Fruit fly (Drosophila melanogaster) whole organism, embryonic: ENCODE measurements around the gene CG2124.

Experiments
- Ada2b ChIP-seq: fragments of 200-800 bp; sonication (Bioruptor generic); IDR thresholded peaks from 2 replicates; pipeline ENCODE4 v1.3.6; 2022; ENCODE audit warnings: missing biosample characterization, missing genetic modification characterization
- BEAF-32 ChIP-seq: fragments of 200-800 bp; sonication (Bioruptor generic); optimal IDR thresholded peaks from 3 replicates; lab custom pipeline; 2017; ENCODE audit warnings: missing biosample characterization, missing genetic modification characterization, mild to moderate bottlenecking, moderate library complexity, missing genetic modification reagents
- CG10366 ChIP-seq: fragments of 200-800 bp; sonication (Bioruptor generic); IDR thresholded peaks from 2 replicates; pipeline ENCODE4 v1.3.6; 2022; ENCODE audit warnings: missing biosample characterization, missing genetic modification characterization
- CG10462 ChIP-seq: fragments of 200-800 bp; sonication (Bioruptor generic); optimal IDR thresholded peaks from 2 replicates; lab custom pipeline; 2016; ENCODE audit warnings: missing biosample characterization, missing genetic modification characterization
- CG10543 ChIP-seq: fragments of 200-800 bp; sonication (Bioruptor generic); optimal IDR thresholded peaks from 3 replicates; lab custom pipeline; 2017; ENCODE audit warnings: missing biosample characterization, mild to moderate bottlenecking, missing genetic modification characterization, moderate library complexity
- CG13123 ChIP-seq: fragments of 200-800 bp; sonication (Bioruptor generic); optimal IDR thresholded peaks from 2 replicates; lab custom pipeline; 2016; ENCODE audit warnings: missing biosample characterization, missing genetic modification characterization
- CG13296 ChIP-seq: fragments of 200-800 bp; sonication (Bioruptor generic); optimal IDR thresholded peaks from 3 replicates; lab custom pipeline; 2018; ENCODE audit warnings: missing biosample characterization, mild to moderate bottlenecking, missing genetic modification characterization
- CG14050 ChIP-seq: fragments of 200-800 bp; sonication (Bioruptor generic); IDR thresholded peaks from 3 replicates; pipeline ENCODE4 v1.3.6; 2022; ENCODE audit warnings: missing biosample characterization, missing genetic modification characterization
- CG16863 ChIP-seq: fragments of 200-800 bp; sonication (Bioruptor generic); optimal IDR thresholded peaks from 3 replicates; lab custom pipeline; 2016; ENCODE audit warnings: missing biosample characterization, missing genetic modification characterization
- CG18619 ChIP-seq: fragments of 200-800 bp; sonication (Bioruptor generic); optimal IDR thresholded peaks from 3 replicates; lab custom pipeline; 2017; ENCODE audit warnings: missing biosample characterization, mild to moderate bottlenecking, missing genetic modification characterization
- CG30403 ChIP-seq: fragments of 200-800 bp; sonication (Bioruptor generic); optimal IDR thresholded peaks from 3 replicates; lab custom pipeline; 2016; ENCODE audit warnings: missing biosample characterization, missing genetic modification characterization
- CG31365 ChIP-seq: fragments of 200-800 bp; sonication (Bioruptor generic); optimal IDR thresholded peaks from 2 replicates; lab custom pipeline; 2018; ENCODE audit warnings: missing biosample characterization, mild to moderate bottlenecking, missing genetic modification characterization
- CG3281 ChIP-seq: fragments of 200-800 bp; sonication (Bioruptor generic); optimal IDR thresholded peaks from 3 replicates; lab custom pipeline; 2017; ENCODE audit warnings: missing biosample characterization, mild to moderate bottlenecking, missing genetic modification characterization
- CG4730 ChIP-seq: fragments of 200-800 bp; sonication (Bioruptor generic); IDR thresholded peaks from 2 replicates; pipeline ENCODE4 v1.3.6; 2022; ENCODE audit warnings: missing biosample characterization, missing genetic modification characterization
- CG7963 ChIP-seq: fragments of 200-800 bp; sonication (Bioruptor generic); IDR thresholded peaks from 3 replicates; pipeline ENCODE4 v1.3.6; 2022; ENCODE audit warnings: missing biosample characterization, missing genetic modification characterization; ENCODE audit not compliant: partially characterized antibody
- CG8388 ChIP-seq: fragments of 200-800 bp; sonication (Bioruptor generic); optimal IDR thresholded peaks from 2 replicates; lab custom pipeline; 2019; ENCODE audit warnings: missing biosample characterization, mild to moderate bottlenecking, missing genetic modification characterization, moderate library complexity
- CG9215 ChIP-seq: fragments of 200-800 bp; sonication (Bioruptor generic); IDR thresholded peaks from 2 replicates; pipeline ENCODE4 v1.3.6; 2022; ENCODE audit warnings: missing biosample characterization, missing genetic modification characterization
- CG9817 ChIP-seq: fragments of 200-800 bp; sonication (Bioruptor generic); optimal IDR thresholded peaks from 2 replicates; lab custom pipeline; 2018; ENCODE audit warnings: missing biosample characterization, mild to moderate bottlenecking, missing genetic modification characterization, moderate library complexity
- Dll ChIP-seq: fragments of 200-800 bp; sonication (Bioruptor generic); IDR thresholded peaks from 4 replicates; pipeline ENCODE4 v1.3.6; 2022; ENCODE audit warnings: missing biosample characterization, missing genetic modification characterization; ENCODE audit not compliant: partially characterized antibody
- H2.0 ChIP-seq: fragments of 200-800 bp; sonication (Bioruptor generic); IDR thresholded peaks from 2 replicates; pipeline ENCODE4 v1.3.6; 2022; ENCODE audit warnings: missing biosample characterization, missing genetic modification characterization
- Lpt ChIP-seq: fragments of >200 bp; optimal IDR thresholded peaks from 2 replicates; lab custom pipeline; 2018; ENCODE audit warnings: missing biosample characterization, missing genetic modification characterization
- MESR4 ChIP-seq: fragments of 200-800 bp; sonication (Bioruptor generic); optimal IDR thresholded peaks from 2 replicates; lab custom pipeline; 2018; ENCODE audit warnings: missing biosample characterization, mild to moderate bottlenecking, missing genetic modification characterization, moderate library complexity
- Mad ChIP-seq: fragments of 200-800 bp; sonication (Bioruptor generic); optimal IDR thresholded peaks from 2 replicates; lab custom pipeline; 2016; ENCODE audit warnings: missing biosample characterization, missing genetic modification characterization
- Mes4 ChIP-seq: fragments of 200-800 bp; sonication (Bioruptor generic); optimal IDR thresholded peaks from 2 replicates; lab custom pipeline; 2016; ENCODE audit warnings: missing biosample characterization, missing genetic modification characterization
- Sox102F ChIP-seq: fragments of 200-800 bp; sonication (Bioruptor generic); optimal IDR thresholded peaks from 2 replicates; lab custom pipeline; 2018; ENCODE audit warnings: missing biosample characterization, mild to moderate bottlenecking, missing genetic modification characterization, moderate library complexity
- Sry-δ ChIP-seq: fragments of 200-800 bp; sonication (Bioruptor generic); optimal IDR thresholded peaks from 2 replicates; lab custom pipeline; 2016; ENCODE audit warnings: missing biosample characterization, missing genetic modification characterization
- TFAM ChIP-seq: fragments of 200-800 bp; sonication (Bioruptor generic); optimal IDR thresholded peaks from 2 replicates; lab custom pipeline; 2017; ENCODE audit warnings: missing biosample characterization, missing genetic modification characterization, inconsistent platforms
- Tbp ChIP-seq: fragments of >200 bp; optimal IDR thresholded peaks from 2 replicates; lab custom pipeline; 2018; ENCODE audit warnings: missing biosample characterization, missing genetic modification characterization
- abd-A ChIP-seq: fragments of 200-800 bp; sonication (Bioruptor generic); optimal IDR thresholded peaks from 3 replicates; lab custom pipeline; 2019; ENCODE audit warnings: missing biosample characterization, mild to moderate bottlenecking, missing genetic modification characterization, moderate library complexity
- ac ChIP-seq: fragments of 200-800 bp; sonication (Bioruptor generic); optimal IDR thresholded peaks from 3 replicates; lab custom pipeline; 2017; ENCODE audit warnings: missing biosample characterization, mild to moderate bottlenecking, missing genetic modification characterization
- ase ChIP-seq: fragments of 200-800 bp; sonication (Bioruptor generic); IDR thresholded peaks from 3 replicates; pipeline ENCODE4 v1.3.6; 2022; ENCODE audit warnings: missing biosample characterization, missing genetic modification characterization
- bcd ChIP-seq: fragments of 200-800 bp; sonication (Bioruptor generic); optimal IDR thresholded peaks from 2 replicates; lab custom pipeline; 2017; ENCODE audit warnings: missing biosample characterization, mild to moderate bottlenecking, missing genetic modification characterization
- bigmax ChIP-seq: fragments of 200-800 bp; sonication (Bioruptor generic); optimal IDR thresholded peaks from 2 replicates; lab custom pipeline; 2018; ENCODE audit warnings: missing biosample characterization, mild to moderate bottlenecking, missing genetic modification characterization
- chm ChIP-seq: fragments of 200-800 bp; sonication (Bioruptor generic); IDR thresholded peaks from 2 replicates; pipeline ENCODE4 v1.3.6; 2022; ENCODE audit warnings: missing biosample characterization, missing genetic modification characterization
- crc ChIP-seq: fragments of 200-800 bp; sonication (Bioruptor generic); optimal IDR thresholded peaks from 2 replicates; lab custom pipeline; 2016; ENCODE audit warnings: missing biosample characterization, missing genetic modification characterization
- fd96Cb ChIP-seq: fragments of 200-800 bp; sonication (Bioruptor generic); optimal IDR thresholded peaks from 2 replicates; lab custom pipeline; 2018; ENCODE audit warnings: missing biosample characterization, mild to moderate bottlenecking, missing genetic modification characterization, moderate library complexity
- fu2 ChIP-seq: fragments of 200-800 bp; sonication (Bioruptor generic); optimal IDR thresholded peaks from 2 replicates; lab custom pipeline; 2016; ENCODE audit warnings: missing biosample characterization, missing genetic modification characterization
- gce ChIP-seq: fragments of 200-800 bp; sonication (Bioruptor generic); IDR thresholded peaks from 3 replicates; pipeline ENCODE4 v1.3.6; 2022; ENCODE audit warnings: missing biosample characterization, missing genetic modification characterization
- grau ChIP-seq: fragments of 200-800 bp; optimal IDR thresholded peaks from 3 replicates; lab custom pipeline; 2019; ENCODE audit warnings: missing biosample characterization, mild to moderate bottlenecking, missing genetic modification characterization, moderate library complexity
- insv ChIP-seq, 2 experiments: fragments of 200-800 bp; sonication (Bioruptor generic); optimal IDR thresholded peaks; 3 replicates each; lab custom pipeline; 2016 to 2018; ENCODE audit warnings: missing biosample characterization in 2 of 2, missing genetic modification characterization in 2 of 2
- lola ChIP-seq, 3 experiments: fragments of >200 bp in 2 of 3; fragments of 200-800 bp in 1 of 3; sonication (Bioruptor generic) in 1 of 3; optimal IDR thresholded peaks; 2 replicates each; lab custom pipeline; 2017 to 2019; ENCODE audit warnings: missing biosample characterization in 3 of 3, missing genetic modification characterization in 3 of 3, mild to moderate bottlenecking in 1 of 3, moderate library complexity in 1 of 3
- luna ChIP-seq: fragments of 200-800 bp; sonication (Bioruptor generic); optimal IDR thresholded peaks from 2 replicates; lab custom pipeline; 2016; ENCODE audit warnings: missing biosample characterization, missing genetic modification characterization
- maf-S ChIP-seq: fragments of 200-800 bp; sonication (Bioruptor generic); optimal IDR thresholded peaks from 2 replicates; lab custom pipeline; 2016; ENCODE audit warnings: missing biosample characterization, missing genetic modification characterization
- nerfin-1 ChIP-seq: fragments of 200-800 bp; sonication (Bioruptor generic); optimal IDR thresholded peaks from 3 replicates; lab custom pipeline; 2019; ENCODE audit warnings: missing biosample characterization, mild to moderate bottlenecking, missing genetic modification characterization, moderate library complexity
- prd ChIP-seq, 3 experiments: fragments of >200 bp in 2 of 3; fragments of 200-800 bp in 1 of 3; sonication (Bioruptor generic) in 1 of 3; optimal IDR thresholded peaks in 2 of 3; IDR thresholded peaks in 1 of 3; 2 replicates in 2 of 3; 3 replicates in 1 of 3; pipeline versions ENCODE4 v1.3.6 to Lab custom; 2017 to 2022; ENCODE audit warnings: missing biosample characterization in 1 of 3, missing genetic modification characterization in 1 of 3
- pros ChIP-seq: fragments of 200-800 bp; sonication (Bioruptor generic); optimal IDR thresholded peaks from 3 replicates; lab custom pipeline; 2019; ENCODE audit warnings: missing biosample characterization, mild to moderate bottlenecking, missing genetic modification characterization, moderate library complexity
- sd ChIP-seq: fragments of 200-800 bp; sonication (Bioruptor generic); optimal IDR thresholded peaks from 3 replicates; lab custom pipeline; 2018; ENCODE audit warnings: missing biosample characterization, mild to moderate bottlenecking, missing genetic modification characterization, moderate library complexity
- sima ChIP-seq: fragments of 200-800 bp; sonication (Bioruptor generic); optimal IDR thresholded peaks from 2 replicates; lab custom pipeline; 2016; ENCODE audit warnings: missing biosample characterization, missing genetic modification characterization
- tgo ChIP-seq: fragments of 200-800 bp; sonication (Bioruptor generic); IDR thresholded peaks from 3 replicates; pipeline ENCODE4 v1.3.6; 2022; ENCODE audit warnings: missing biosample characterization, missing genetic modification characterization
- trh ChIP-seq: fragments of 200-800 bp; sonication (Bioruptor generic); optimal IDR thresholded peaks from 2 replicates; lab custom pipeline; 2016; ENCODE audit warnings: missing biosample characterization, missing genetic modification characterization
- tx ChIP-seq: fragments of 200-800 bp; sonication (Bioruptor generic); optimal IDR thresholded peaks from 2 replicates; lab custom pipeline; 2016; ENCODE audit warnings: missing biosample characterization, missing genetic modification characterization

Gene CG2124

dm6 chrX:10587445-10587844 is 8.5 kb upstream of the CG2124 start (continued):
- no peak for TF ChIP-seq H2.0
- no peak for TF ChIP-seq CG18619 (GFP tag; lab: Kevin White, UChicago)
- no peak for TF ChIP-seq CG13123
- no peak for TF ChIP-seq sima
- TF ChIP-seq CG10366 (GFP tag; lab: Robert Waterston, UW), result no peak
- TF ChIP-seq CG10462 (GFP tag; lab: Kevin White, UChicago), result no peak
- TF ChIP-seq fd96Cb (tag; lab: Kevin White, UChicago), result peak; percentile 39
- no peak for TF ChIP-seq ac (GFP tag; lab: Kevin White, UChicago)
- TF ChIP-seq abd-A (tag; lab: Kevin White, UChicago), result no peak
- no peak for TF ChIP-seq CG8388 (GFP tag; lab: Kevin White, UChicago)
- no peak for TF ChIP-seq Sry-δ (GFP tag; lab: Kevin White, UChicago)
- no peak for TF ChIP-seq insv (GFP tag; optimal IDR thresholded peaks at IDR 0.05; lab: Kevin White, UChicago)
- peak; percentile 68 for TF ChIP-seq Ada2b (GFP tag; lab: Robert Waterston, UW)
- no peak for TF ChIP-seq crc (GFP tag; lab: Kevin White, UChicago)
- TF ChIP-seq Lpt (GFP tag; lab: Kevin White, UChicago), result no peak
- TF ChIP-seq gce (GFP tag; lab: Robert Waterston, UW), result no peak
- no peak for TF ChIP-seq TFAM
- TF ChIP-seq nerfin-1, result no peak
- no peak for TF ChIP-seq chm
- no peak for TF ChIP-seq luna (GFP tag; lab: Kevin White, UChicago)
- TF ChIP-seq sd (tag; lab: Kevin White, UChicago), result no peak
- peak; percentile 18 for TF ChIP-seq CG16863 (GFP tag; lab: Kevin White, UChicago)
- no peak for TF ChIP-seq bigmax
- TF ChIP-seq CG4730 (GFP tag; lab: Robert Waterston, UW), result 0 out of 2 replicates have a peak, but pooled peaks have one; percentile 37
- TF ChIP-seq ase (GFP tag; lab: Robert Waterston, UW), result peak; percentile 38; the same call in 1 of the 3 replicates
- peak; percentile 24; the same call in 1 of the 3 replicates for TF ChIP-seq CG14050 (GFP tag; lab: Robert Waterston, UW)
- no peak for TF ChIP-seq Dll
- TF ChIP-seq Sox102F, result peak; percentile 22
- TF ChIP-seq bcd (GFP tag; lab: Kevin White, UChicago), result no peak
- TF ChIP-seq Mad, result no peak
- 0 out of 2 replicates have a peak, but pooled peaks have one; percentile 24 for TF ChIP-seq CG9215 (GFP tag; lab: Robert Waterston, UW)
- no peak for TF ChIP-seq CG7963 (GFP tag; lab: Robert Waterston, UW)
- TF ChIP-seq lola (GFP tag; optimal IDR thresholded peaks at IDR 0.05; lab: Kevin White, UChicago), result no peak
- no peak for TF ChIP-seq fu2 (GFP tag; lab: Kevin White, UChicago)
- TF ChIP-seq prd (optimal IDR thresholded peaks at IDR 0.05; lab: Kevin White, UChicago), result no peak
- peak; percentile 66 for TF ChIP-seq prd (GFP tag; IDR thresholded peaks at IDR 0.05; lab: Robert Waterston, UW)
- TF ChIP-seq Tbp (GFP tag; lab: Kevin White, UChicago), result no peak
- no peak for TF ChIP-seq trh (GFP tag; lab: Kevin White, UChicago)
- TF ChIP-seq CG30403 (GFP tag; lab: Kevin White, UChicago), result peak; percentile 23
- peak; percentile 39 for TF ChIP-seq CG9817 (tag; lab: Kevin White, UChicago)
- no peak for TF ChIP-seq MESR4 (GFP tag; lab: Kevin White, UChicago)
- peak; percentile 48 for TF ChIP-seq grau (tag; lab: Kevin White, UChicago)
- TF ChIP-seq CG10543, result no peak
- peak; percentile 24 for TF ChIP-seq CG13296
- no peak for TF ChIP-seq pros (GFP tag; lab: Kevin White, UChicago)
- TF ChIP-seq CG31365 (tag; lab: Kevin White, UChicago), result no peak
- TF ChIP-seq CG3281, result peak; percentile 50
- no peak for TF ChIP-seq Mes4 (GFP tag; lab: Kevin White, UChicago)
- TF ChIP-seq tgo (GFP tag; lab: Robert Waterston, UW), result peak; percentile 58; the same call in 2 of the 3 replicates
- TF ChIP-seq tx (GFP tag; lab: Kevin White, UChicago), result peak; percentile 18
- no peak for TF ChIP-seq maf-S (GFP tag; lab: Kevin White, UChicago)
- no peak for TF ChIP-seq BEAF-32
